Fruit fly (Drosophila melanogaster): ENCODE results near the gene bru3.
A peak's percentile ranks its signal among the peaks of the same experiment; 100 is the strongest.

bru3 gene

dm6 chr3L:13803258-13803657 lies at the start of gene bru3:
Gene bru3 (minus strand): TSS chr3L:13803400.
- TF ChIP-seq CG8478 (optimal IDR thresholded peaks at IDR 0.05) (no peak), CTCF (optimal IDR thresholded peaks at IDR 0.05) (no peak)

DNA sequence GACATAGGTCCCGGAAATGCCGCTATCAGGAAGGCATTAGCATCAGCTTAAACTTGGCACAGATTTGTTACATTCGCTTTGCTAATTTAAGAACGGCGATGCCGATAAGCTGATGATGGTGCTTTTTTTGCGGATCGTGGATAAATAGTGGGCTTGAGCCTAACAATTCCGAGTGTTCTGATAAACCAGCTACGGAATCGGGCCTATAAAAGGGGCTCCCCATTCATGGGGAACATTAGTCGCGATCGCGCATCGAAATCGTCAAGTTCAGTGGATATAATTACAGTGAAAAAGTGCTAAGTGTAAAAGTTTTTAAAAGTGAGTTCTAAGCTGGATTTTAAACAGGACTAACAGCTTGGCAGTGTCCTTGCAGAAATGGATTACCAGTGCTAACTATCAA lies 42.6 kb upstream of the bru3 start, which contains the start of gene Hml:
TSS of gene Hml (plus strand) at position 301 of the 400 bp plus-strand sequence.
- TF ChIP-seq CTCF (optimal IDR thresholded peaks at IDR 0.05): no peak
- TF ChIP-seq CG8478 (optimal IDR thresholded peaks at IDR 0.05): no peak

- TF ChIP-seq CTCF (optimal IDR thresholded peaks at IDR 0.05) (peak; percentile 98 to 99), CG8478 (optimal IDR thresholded peaks at IDR 0.05) (no peak)
These were observed 42.1 kb upstream of the bru3 start for dm6 chr3L:13845292-13845691.

dm6 chr3L:13843356-13843755 lies 40.2 kb upstream of the bru3 start, which contains the start of gene Tsp68C:
Gene Tsp68C (plus strand): TSS chr3L:13843656.
- no peak for TF ChIP-seq CTCF (optimal IDR thresholded peaks at IDR 0.05)
- no peak for TF ChIP-seq CG8478 (optimal IDR thresholded peaks at IDR 0.05)

dm6 chr3L:13842917-13843316 lies 39.7 kb upstream of the bru3 start, which contains the start of gene CG8750:
Gene CG8750 (minus strand): TSS chr3L:13843017.
- TF ChIP-seq CTCF (optimal IDR thresholded peaks at IDR 0.05): no peak
- TF ChIP-seq CG8478 (optimal IDR thresholded peaks at IDR 0.05): no peak

dm6 chr3L:13842140-13842539 lies 38.9 kb upstream of the bru3 start, which contains the start of gene CG8757:
Gene CG8757 (minus strand): TSS chr3L:13842240.
- TF ChIP-seq CTCF (optimal IDR thresholded peaks at IDR 0.05) (no peak), CG8478 (optimal IDR thresholded peaks at IDR 0.05) (no peak)

DNA sequence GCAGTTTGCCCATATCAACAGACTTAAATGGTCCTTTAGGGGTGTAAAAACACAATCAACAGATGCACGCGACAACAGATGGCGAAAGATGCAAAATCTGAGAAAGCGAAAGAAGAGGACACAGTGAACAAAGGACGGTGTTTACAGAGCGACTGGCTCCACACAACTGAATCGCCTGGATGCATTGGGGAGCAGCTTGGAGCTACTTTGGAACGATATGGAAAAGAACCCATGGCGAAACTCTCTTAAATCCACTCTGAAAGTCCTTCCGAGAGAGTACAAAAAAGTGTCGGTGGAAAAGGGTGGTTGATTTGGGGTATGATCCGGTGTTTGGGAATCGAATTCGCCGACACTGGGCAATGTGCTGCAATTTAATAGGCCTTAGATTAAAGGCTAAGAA lies 37.5 kb upstream of the bru3 start:
- TF ChIP-seq CG8478 (optimal IDR thresholded peaks at IDR 0.05): no peak
- TF ChIP-seq CTCF (optimal IDR thresholded peaks at IDR 0.05): no peak

- TF ChIP-seq CG8478 (optimal IDR thresholded peaks at IDR 0.05) (no peak), CTCF (optimal IDR thresholded peaks at IDR 0.05) (no peak)
These were observed 34.3 kb upstream of the bru3 start, which contains the start of gene CG43184 for dm6 chr3L:13837456-13837855. Gene CG43184 (plus strand): TSS chr3L:13837756.

dm6 chr3L:13763091-13763490 lies 40.1 kb downstream of the bru3 start:
- TF ChIP-seq CG8478 (optimal IDR thresholded peaks at IDR 0.05): no peak
- TF ChIP-seq CTCF (optimal IDR thresholded peaks at IDR 0.05): no peak

DNA sequence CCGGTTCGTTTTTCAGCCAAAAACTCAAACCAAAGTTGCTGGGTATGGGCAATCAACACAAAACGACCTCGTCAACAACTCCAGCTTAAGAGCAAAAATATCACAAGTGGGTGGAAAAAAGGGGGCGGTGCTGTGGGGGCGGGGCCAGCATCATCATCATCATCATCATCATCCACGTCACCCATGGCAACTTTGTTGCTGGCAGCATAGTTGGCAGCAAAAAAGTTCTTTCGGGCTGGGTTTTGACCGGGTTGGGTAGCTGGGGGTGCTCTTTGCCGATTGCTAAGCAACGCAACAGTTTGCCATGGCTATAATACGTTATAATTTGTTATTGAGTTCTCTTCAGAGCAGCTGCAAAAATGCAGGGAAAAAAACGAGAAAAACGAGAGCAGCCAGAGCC lies 40.6 kb downstream of the bru3 start:
- TF ChIP-seq CTCF (optimal IDR thresholded peaks at IDR 0.05) (no peak), CG8478 (optimal IDR thresholded peaks at IDR 0.05) (no peak)

DNA sequence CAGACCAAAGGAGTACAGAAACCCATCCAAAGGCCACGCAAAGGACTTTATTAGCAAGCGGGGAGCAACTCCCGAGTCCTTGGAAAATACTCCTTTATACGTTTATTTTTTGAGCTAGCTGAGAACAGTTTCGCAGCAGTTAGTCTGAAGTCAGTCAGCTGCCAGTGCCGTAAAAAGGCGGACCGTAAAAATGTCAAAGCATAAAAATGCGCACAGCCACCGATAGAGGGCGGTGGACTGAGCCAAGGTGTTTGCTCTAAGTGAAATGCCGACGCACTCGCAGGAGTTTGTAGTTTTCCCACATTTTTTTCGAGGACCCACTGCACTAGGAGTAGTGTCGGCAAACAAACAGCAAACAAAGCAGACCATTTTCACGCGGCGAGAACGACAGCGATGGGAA lies 64.8 kb downstream of the bru3 start:
- peak; percentile 57 to 65 for TF ChIP-seq CTCF (optimal IDR thresholded peaks at IDR 0.05)
- TF ChIP-seq CG8478 (optimal IDR thresholded peaks at IDR 0.05): no peak

DNA sequence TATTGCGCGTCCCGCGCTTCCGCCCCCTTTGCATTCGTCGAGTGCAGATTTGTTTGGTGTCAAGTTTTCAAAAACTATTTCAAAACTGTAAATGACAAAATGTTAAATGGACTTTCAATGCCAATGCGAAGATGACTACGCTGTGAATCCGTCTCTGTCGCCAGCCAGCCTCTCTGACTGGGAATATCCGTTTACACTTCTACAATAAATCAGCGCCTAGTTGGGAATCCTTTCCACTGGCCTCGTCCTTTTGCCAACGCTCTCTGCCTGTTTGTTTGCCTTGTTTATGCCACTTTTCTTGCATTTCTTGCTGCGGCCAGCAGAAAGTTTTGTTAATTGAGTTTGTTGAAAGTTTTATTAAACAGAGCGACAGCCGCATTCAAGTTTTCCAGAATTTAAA lies 94.3 kb downstream of the bru3 start:
- TF ChIP-seq CTCF (optimal IDR thresholded peaks at IDR 0.05): no peak
- no peak for TF ChIP-seq CG8478 (optimal IDR thresholded peaks at IDR 0.05)

dm6 chr3L:13674722-13675121 lies 128.5 kb downstream of the bru3 start:
- TF ChIP-seq CTCF (optimal IDR thresholded peaks at IDR 0.05) (no peak), CG8478 (optimal IDR thresholded peaks at IDR 0.05) (no peak)

DNA sequence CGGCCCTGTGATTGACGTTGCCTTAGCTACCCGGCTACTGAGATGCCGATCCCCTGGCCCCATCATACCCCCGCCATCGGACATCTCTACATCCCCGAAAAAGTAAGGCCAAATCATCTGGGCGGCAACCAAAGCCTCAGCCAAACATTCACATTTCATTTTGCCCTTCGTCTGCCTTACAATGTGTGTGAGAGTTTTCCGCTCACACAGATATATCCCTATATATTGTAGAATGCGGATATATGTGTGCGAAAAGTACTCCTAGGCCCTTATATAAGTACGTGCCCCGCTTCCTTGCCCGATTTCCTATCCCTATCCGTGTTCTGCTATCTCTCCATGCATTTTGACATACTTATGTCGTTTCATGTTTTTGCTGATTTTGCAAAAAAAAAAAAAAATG lies 129.6 kb downstream of the bru3 start:
- TF ChIP-seq CG8478 (optimal IDR thresholded peaks at IDR 0.05) (no peak), CTCF (optimal IDR thresholded peaks at IDR 0.05) (no peak)

- TF ChIP-seq CG8478 (optimal IDR thresholded peaks at IDR 0.05): no peak
- no peak for TF ChIP-seq CTCF (optimal IDR thresholded peaks at IDR 0.05)
These were observed 136.2 kb downstream of the bru3 start for dm6 chr3L:13666680-13667671.

DNA sequence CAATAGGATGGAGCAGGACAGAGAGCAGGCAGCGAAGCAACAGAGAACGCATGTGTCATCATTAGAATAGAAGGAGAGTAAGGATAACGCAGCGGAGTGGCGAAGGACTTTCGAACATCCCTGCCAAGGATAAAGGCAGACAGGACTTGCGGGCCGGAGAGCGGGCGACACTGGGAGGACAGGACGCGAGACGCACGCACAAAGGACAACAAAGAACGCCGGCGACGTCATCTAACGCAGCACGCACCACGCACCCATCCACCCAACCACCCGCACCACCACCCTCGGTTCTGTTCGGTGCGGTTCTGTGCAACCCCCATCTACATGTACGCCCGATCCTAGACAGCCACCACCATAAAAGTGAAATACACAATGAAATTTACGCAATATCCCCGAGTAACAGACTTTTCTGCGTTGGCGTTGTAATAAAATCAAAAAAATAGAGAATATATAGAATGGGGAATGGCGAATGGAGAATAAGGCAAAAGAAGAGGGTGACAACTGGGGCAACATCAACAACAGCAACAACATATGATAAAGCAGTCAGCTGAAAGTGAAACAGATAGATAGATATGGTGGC lies 140.5 kb downstream of the bru3 start:
- TF ChIP-seq CTCF (optimal IDR thresholded peaks at IDR 0.05) (no peak), CG8478 (optimal IDR thresholded peaks at IDR 0.05) (no peak)

All from S2 (cell line).